Fruit fly (Drosophila melanogaster) Kc167 (cell line): ENCODE results near the gene CG17778.

ENCODE experiments used
- Myc ChIP-seq: fragments of >200 bp; optimal IDR thresholded peaks from 2 replicates; lab custom pipeline; 2017; ENCODE audit warnings: missing external identifiers
- Sin3A ChIP-seq: fragments of >200 bp; optimal IDR thresholded peaks from 2 replicates; lab custom pipeline; 2018; ENCODE audit warnings: missing external identifiers
- h ChIP-seq: fragments of >200 bp; optimal IDR thresholded peaks from 3 replicates; lab custom pipeline; 2018; ENCODE audit warnings: missing external identifiers
- insv ChIP-seq: fragments of >200 bp; optimal IDR thresholded peaks from 3 replicates; lab custom pipeline; 2018; ENCODE audit warnings: missing external identifiers
- psq ChIP-seq: fragments of >200 bp; optimal IDR thresholded peaks from 2 replicates; lab custom pipeline; 2017; ENCODE audit warnings: missing external identifiers
- ttk ChIP-seq: sonication (Bioruptor generic); optimal IDR thresholded peaks from 2 replicates; lab custom pipeline; 2017; ENCODE audit warnings: missing external identifiers

The CG17778 gene

DNA sequence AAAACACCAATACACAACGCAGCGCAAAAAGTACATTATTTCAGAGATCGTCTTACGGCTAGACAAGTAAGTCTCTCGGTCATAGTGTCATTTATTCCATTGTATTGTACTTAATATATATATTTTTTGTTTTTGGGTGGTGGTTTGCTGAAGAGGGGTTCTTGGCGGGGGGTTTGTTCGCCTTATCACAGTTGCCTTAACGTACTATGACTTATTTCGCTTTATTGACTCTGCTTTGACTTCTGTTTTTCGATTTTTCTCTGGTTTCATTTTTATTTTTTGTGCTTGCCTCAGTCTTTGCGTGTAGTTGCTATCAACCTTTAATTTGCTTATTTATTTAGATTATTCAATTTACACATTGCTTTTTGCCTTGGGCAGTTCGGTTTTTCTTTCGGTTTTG, 16.1 kb downstream of the CG17778 start:
- TF ChIP-seq ttk (lab: Kevin White, UChicago) (no peak), psq (lab: Kevin White, UChicago) (no peak), h (lab: Kevin White, UChicago) (no peak), Sin3A (lab: Kevin White, UChicago) (no peak), insv (no peak), Myc (lab: Kevin White, UChicago) (no peak)

DNA sequence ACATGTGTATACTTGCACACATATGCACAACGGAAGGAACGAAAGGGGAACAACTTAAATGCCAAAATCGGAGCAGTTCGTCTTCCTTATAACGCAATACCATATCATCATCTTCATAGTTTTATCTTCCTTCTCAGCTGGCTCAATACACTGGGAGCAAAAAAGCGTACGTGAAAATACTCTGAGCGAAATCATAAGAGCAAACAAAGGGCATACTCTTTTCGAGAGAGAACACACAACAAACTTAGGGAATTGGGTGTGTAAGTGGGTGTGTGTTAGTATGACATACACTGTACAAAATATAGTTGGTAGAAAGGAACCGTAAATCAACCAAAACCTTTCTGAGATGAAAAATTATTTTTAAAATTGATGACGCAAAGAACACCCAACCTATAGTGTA, 18.1 kb downstream of the CG17778 start:
- no peak for TF ChIP-seq Myc (lab: Kevin White, UChicago)
- TF ChIP-seq Sin3A (lab: Kevin White, UChicago), result no peak
- TF ChIP-seq ttk (lab: Kevin White, UChicago), result no peak
- no peak for TF ChIP-seq psq (lab: Kevin White, UChicago)
- TF ChIP-seq h (lab: Kevin White, UChicago), result no peak
- no peak for TF ChIP-seq insv

DNA sequence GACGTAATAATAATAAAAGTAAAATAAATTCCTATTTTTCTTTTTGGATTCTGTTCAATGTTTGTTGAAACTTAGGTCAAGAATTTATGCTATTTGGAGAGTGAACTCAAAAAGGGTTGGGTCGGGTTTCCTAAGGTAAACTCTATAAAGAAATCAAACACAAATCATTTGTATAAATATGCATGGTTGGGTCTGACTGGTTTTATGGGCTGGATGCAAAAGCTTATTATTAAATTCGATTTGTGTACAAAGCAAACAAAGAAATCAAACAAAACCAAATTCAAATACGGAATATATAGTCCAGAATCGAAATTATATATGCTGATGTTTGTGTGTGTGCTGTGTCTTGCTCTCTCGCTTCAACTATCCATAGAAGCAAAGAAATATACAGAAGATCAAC, 21.3 kb downstream of the CG17778 start:
- TF ChIP-seq Myc (lab: Kevin White, UChicago) (no peak), h (lab: Kevin White, UChicago) (no peak), insv (no peak), Sin3A (lab: Kevin White, UChicago) (no peak), psq (lab: Kevin White, UChicago) (no peak), ttk (lab: Kevin White, UChicago) (no peak)

DNA sequence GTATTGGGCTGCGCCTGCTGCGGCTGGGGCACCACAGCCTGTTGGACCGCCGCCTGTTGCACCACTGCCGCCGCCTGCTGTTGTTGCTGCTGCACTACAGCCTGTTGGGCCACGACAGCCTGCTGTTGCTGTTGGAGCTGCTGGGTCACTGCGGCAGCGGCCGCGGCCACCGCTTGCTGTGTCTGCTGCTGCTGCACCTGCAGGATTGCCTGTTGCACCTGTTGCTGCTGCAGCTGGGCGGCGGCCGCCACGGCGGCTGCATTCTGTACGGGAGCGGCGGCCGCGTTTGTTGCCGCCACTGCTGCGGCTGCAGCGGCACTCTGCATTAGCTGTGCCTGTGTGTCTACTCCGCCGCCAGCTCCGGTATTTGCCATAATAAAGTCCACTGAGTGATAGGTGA, 24.4 kb downstream of the CG17778 start:
- TF ChIP-seq Myc (lab: Kevin White, UChicago), result no peak

DNA sequence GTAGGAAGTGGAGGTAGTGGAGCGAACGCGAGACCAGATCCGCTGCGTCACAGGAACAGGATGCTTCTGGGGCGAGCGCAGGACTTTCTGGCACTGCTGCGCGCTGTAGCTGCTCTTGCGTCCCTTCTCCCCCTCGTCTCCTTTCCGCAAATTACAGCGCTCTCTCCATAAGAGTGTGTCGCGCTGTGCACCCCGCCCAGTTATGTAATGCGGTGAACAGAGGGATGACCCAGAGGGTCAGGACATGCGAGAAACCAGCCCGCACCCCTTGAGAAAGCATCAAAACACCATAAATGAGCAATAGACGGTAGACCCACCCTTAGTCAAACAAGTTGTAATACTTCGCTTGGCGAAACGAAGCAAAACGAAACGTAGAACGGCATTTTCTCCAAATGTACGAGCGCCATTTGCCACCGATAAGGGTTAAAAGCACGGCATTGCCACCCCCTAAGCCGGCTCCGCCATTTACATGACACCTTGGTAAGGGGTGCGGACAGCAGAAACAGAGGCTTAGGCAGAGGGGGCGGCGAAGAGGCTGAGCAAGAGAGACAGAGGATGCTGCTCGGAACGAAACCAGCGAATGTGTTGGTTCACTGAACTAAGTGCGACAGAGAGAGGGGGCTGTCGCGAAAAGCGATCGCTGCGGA, 25.9 kb downstream of the CG17778 start:
- TF ChIP-seq ttk (lab: Kevin White, UChicago), result no peak
- no peak for TF ChIP-seq psq (lab: Kevin White, UChicago)
- TF ChIP-seq Sin3A (lab: Kevin White, UChicago), result no peak
- no peak for TF ChIP-seq Myc (lab: Kevin White, UChicago)
- TF ChIP-seq insv, result no peak
- TF ChIP-seq h (lab: Kevin White, UChicago), result no peak

DNA sequence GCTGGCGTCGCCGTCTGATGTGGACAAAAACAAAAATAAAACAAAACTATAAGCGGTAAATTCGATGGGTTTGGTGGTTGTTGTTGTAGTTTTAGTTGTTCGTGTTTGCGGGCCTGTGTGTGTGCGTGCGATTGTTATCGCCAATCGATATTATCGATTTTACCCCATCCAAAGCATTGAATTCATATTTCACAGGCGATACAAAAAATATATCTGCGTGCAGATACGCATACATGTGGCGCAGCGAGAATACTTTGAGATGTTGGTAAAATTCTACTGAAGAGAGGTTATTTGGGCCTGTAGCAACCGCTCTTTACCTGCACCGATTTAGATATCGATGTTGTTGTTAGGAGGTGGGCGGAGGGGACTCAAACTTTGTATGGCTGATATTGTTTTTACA, 27.3 kb downstream of the CG17778 start:
- TF ChIP-seq ttk (lab: Kevin White, UChicago), result no peak
- TF ChIP-seq Myc (lab: Kevin White, UChicago), result no peak
- TF ChIP-seq psq (lab: Kevin White, UChicago), result no peak
- TF ChIP-seq insv, result no peak
- TF ChIP-seq Sin3A (lab: Kevin White, UChicago), result no peak
- TF ChIP-seq h (lab: Kevin White, UChicago), result no peak

DNA sequence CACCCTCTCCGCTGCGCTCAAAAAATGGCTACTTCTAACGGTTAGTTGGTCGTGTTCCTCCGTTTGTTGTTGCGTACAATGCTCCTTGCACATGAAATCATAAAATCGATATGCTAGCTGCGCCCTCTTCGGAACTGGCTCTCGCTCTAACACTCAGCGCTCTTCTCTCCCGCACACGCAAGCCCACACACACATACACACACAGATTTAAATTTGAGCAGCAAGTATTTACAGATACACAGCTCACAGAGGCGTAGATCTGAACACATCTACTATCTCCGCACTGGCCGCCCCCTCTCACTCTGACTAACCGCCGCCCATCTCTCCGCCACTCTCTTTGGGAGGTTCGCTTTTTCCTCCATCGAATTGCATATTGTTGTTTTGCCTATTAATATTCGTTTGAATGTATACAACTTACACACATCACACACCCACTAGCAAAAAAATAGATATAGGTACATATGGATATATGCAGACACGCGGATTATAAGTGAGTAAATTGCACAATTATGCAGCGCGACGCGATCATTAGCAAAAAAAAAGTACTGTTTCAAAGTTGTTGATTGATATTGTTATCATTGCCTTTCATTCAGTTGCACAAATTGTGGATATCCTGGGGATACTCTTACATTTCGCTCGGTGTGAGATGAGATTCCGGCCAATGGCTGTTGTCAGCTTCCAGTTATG, 28.1 kb downstream of the CG17778 start:
- TF ChIP-seq Myc (lab: Kevin White, UChicago) (no peak), psq (lab: Kevin White, UChicago) (no peak), ttk (lab: Kevin White, UChicago) (no peak), Sin3A (lab: Kevin White, UChicago) (no peak), h (lab: Kevin White, UChicago) (no peak)

DNA sequence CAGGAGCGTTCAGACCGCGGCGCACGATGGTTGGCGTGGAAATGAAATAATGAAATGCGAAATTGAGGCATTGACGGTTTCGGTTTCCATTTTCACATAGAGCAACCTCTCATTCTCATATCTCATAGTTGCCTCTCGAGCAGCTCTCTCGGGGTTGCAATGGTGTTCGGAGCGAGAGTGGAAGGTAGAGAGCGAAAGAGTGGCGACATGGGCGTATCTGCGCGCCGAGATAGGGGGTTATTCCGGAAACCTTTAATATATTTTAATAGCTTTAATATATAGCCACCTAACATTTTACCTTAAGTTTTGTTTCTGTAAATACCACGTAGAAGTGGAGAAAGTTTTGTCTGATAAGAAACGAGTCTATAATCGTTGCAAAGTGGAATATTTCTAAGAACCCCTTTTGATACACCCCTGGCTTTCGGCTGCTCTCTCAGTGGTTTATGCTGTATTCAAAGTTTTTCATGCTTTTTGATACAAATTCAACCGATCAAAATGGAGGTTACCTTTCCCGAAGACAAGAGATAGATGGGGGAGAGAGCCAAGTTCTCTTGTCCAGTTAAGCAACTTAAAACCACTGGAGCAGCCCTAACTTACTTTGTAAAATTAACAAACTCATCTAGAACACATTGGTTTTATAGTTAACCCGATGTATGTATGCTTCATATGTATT, 28.9 kb downstream of the CG17778 start, which contains the start of gene elav:
TSS of gene elav (minus strand) at position 48 of the 673 bp plus-strand sequence.
- TF ChIP-seq ttk (lab: Kevin White, UChicago) (no peak), Sin3A (lab: Kevin White, UChicago) (no peak), psq (lab: Kevin White, UChicago) (no peak), insv (no peak), Myc (lab: Kevin White, UChicago) (no peak), h (lab: Kevin White, UChicago) (no peak)

DNA sequence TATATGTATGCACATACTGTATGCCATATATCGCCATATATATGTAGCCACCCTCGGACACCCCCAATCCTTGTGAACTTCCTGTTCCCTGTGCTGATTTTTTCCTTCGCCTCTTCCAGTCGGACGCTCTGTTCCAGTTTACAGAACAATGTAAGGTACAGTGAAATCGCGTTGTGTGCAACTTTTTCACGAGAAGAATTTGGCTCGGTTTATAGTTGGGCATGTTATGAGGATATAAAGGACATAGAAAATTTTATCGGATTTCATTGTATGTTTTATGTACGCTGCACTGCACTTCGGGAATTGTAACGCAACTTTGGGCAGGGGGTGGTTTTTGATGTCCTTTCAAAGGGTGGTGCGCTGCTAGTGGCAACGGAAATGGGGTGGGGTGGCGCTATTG, 29.9 kb downstream of the CG17778 start:
- no peak for TF ChIP-seq h (lab: Kevin White, UChicago)

DNA sequence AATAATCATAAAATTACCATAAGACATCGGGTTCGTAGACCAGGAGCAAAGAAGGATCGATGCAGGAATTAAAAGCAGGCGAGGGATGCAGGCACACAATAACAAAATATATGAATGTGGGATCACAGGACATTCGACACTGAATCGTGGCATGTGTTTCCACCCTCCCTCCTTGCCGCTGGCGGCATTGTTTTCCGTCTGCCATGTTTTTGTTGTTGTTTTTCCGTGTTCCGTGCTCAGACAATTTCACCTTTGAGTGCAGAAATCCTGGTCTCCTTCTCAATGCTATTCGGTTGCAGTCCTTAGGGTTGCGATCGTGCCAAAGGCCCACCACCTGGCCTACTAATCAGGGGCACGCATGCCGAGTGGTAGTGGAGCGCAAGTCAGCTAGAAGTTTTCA, 31.2 kb downstream of the CG17778 start:
- TF ChIP-seq Sin3A (lab: Kevin White, UChicago) (no peak), h (lab: Kevin White, UChicago) (no peak), Myc (lab: Kevin White, UChicago) (no peak), insv (no peak), psq (lab: Kevin White, UChicago) (no peak), ttk (lab: Kevin White, UChicago) (no peak)

DNA sequence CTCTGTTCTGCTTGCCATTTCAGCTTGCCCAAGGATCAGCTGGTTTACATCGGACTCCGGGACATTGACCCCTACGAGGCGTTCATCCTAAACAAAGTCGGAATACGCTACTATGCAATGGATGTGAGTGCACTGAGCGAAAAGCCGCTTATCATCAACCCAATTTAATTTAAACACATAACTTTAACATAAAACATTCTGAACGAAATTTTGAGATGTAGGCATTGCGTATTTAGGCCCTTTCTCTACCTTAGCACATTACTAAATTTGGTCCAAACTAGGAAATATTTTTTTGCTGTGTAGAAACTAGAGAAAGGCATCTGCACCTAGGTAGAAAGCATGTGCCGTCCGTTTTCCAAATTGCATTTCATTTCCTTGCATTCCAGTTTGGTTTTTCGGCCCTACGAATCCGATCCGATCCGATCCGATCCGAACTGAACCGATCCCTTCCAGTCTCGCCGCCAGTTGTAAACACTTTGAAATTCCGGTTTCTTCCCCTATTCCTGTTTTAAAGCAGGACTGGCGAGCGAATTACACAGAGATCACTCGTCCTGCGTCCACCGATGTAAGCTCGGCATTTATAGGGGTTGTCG, 32.2 kb downstream of the CG17778 start:
- TF ChIP-seq psq (lab: Kevin White, UChicago) (no peak), h (lab: Kevin White, UChicago) (no peak), insv (no peak), Sin3A (lab: Kevin White, UChicago) (no peak), ttk (lab: Kevin White, UChicago) (no peak), Myc (lab: Kevin White, UChicago) (no peak)
